Worm (Caenorhabditis elegans): Measurements from ENCODE around the gene pho-8.

The pho-8 gene

DNA sequence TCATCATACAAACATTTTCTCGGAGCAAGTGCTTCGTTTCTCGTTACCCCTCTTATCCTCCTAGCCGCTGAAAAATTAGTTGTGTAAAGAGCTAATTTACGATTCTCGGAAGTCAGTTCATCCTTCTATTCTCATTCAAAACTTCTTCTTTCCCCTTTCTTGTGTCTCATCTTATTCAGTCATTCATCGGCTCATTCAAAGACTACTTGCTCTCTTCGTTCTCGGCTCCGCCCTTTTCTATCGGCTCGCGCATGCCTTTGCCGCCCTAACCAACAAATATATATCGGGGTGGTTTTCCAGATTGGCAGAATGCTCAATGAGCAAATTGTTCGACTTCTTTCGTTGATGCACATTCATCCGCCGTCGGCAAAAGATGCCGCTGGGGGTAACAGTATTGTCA lies 27.0 kb downstream of the pho-8 start, which contains the start of gene R13H4.5 (continued):
- TF ChIP-seq B0261.1 (tag; optimal IDR thresholded peaks at IDR 0.05), result no peak
- no peak for TF ChIP-seq Y56A3A.18 (GFP tag; IDR thresholded peaks at IDR 0.05)
- no peak for TF ChIP-seq pbrm-1 (GFP tag; IDR thresholded peaks at IDR 0.05)
- TF ChIP-seq hmg-20 (GFP tag; IDR thresholded peaks at IDR 0.05), result no peak
- no peak for TF ChIP-seq F23B12.7 (tag; optimal IDR thresholded peaks at IDR 0.05; ENCODE audit: insufficient read depth)

DNA sequence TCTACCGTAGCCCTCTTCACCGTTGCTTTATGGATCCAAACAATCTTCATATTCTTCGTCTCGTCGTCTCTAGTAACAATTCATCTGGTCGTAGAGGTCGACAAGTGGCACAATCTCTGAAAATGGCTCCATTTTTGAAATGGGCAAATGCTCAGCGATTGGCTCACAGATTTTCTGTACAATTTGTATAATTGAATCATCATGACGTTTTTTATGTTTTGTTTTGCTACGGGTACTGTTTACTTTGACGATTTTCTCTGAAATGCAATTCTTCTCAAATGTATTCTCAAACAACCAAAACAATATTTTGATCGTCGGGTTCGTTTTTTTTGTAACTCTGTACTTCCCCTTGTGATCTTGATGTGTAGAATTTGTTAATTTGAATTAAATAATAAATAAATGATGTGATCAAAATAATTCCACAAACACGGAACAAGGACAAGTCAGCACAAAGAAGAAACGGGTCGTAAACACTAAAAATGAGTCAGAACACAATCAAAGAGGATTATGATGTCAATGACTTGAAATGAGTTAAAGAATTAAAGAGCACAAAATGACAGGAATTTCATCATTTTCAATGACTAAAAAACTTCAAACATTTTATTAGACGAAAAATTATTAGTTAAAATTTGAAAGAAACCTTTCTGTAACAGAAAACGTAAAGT lies 28.6 kb downstream of the pho-8 start:
- TF ChIP-seq unc-62 (GFP tag; optimal IDR thresholded peaks at IDR 0.05) (peak; percentile 44), nhr-80 (tag; optimal IDR thresholded peaks at IDR 0.05) (peak; percentile 19), Y56A3A.18 (GFP tag; IDR thresholded peaks at IDR 0.05) (no peak)

DNA sequence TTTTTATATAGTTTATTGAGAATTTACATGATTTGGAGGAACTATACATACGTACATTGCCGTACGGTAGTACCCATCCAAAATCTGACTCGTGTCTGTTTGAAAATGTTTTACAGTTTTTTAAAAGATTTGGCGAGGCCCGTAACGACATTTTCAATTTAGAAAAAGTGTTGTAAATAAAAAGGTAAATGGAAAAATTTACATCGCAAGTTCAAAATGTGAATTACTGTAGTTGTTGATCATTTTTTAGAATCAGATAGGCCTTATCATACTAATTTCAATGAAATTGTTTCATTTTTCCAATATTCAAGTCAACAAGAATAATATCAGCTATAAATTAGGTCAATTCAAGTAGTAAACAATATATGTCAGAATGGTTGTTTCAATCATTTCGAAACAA lies 29.4 kb downstream of the pho-8 start, which contains the start of gene R13H4.6:
TSS of gene R13H4.6 (plus strand) at position 301 of the 400 bp plus-strand sequence.
- TF ChIP-seq let-607 (tag; optimal IDR thresholded peaks at IDR 0.05) (no peak), F10E7.11 (tag; optimal IDR thresholded peaks at IDR 0.05) (no peak), bed-1 (GFP tag; IDR thresholded peaks at IDR 0.05) (no peak), dpl-1 (GFP tag; optimal IDR thresholded peaks at IDR 0.05) (no peak), hmg-20 (GFP tag; IDR thresholded peaks at IDR 0.05) (no peak)

DNA sequence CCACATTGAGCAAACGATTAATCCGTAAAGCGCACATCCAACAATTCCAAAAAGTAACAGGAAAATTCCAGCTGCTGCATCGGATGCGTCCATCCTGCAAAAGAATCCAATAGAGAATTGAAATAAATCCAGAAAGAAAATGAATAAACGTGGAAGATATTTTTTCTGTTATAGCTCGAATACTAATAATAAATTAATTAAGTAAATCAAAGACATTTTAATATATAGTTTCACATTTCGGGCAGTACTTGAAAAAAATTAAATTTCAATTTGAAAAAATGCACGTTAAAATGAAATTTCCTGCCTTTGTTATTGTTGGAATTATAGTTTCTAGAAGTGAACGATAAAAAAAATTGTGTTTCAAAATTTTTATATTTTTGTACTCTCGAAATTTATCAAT lies 34.7 kb downstream of the pho-8 start, which contains the start of gene R13H4.7:
TSS of gene R13H4.7 (minus strand) at position 101 of the 400 bp plus-strand sequence.
- TF ChIP-seq bed-1 (GFP tag; IDR thresholded peaks at IDR 0.05), result no peak
- TF ChIP-seq ceh-79 (tag; optimal IDR thresholded peaks at IDR 0.05), result no peak
- TF ChIP-seq F10E7.11 (tag; optimal IDR thresholded peaks at IDR 0.05), result no peak
- no peak for TF ChIP-seq sptf-2 (GFP tag; optimal IDR thresholded peaks at IDR 0.05)
- TF ChIP-seq F55B11.4 (tag; optimal IDR thresholded peaks at IDR 0.05; ENCODE audit: borderline replicate concordance, insufficient read depth), result no peak
- no peak for TF ChIP-seq ets-4 (GFP tag; optimal IDR thresholded peaks at IDR 0.05)

DNA sequence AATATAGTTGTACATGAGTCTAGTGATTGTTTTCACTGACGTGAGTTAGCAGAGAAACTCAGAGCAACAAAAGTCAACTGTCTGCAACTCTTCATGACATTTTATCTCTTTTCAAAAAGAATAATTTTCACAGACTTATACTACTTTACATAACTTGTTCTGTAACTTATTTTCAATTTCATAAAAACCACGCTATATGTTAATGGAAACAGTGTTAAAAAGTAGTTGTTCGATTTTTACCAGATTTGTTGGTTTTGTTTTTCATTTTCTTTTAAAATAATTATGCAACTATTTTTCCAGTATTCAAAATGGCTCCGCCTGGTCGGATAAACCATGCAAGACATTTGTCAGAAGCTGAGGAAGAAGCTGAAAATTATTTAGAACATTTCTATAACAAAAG lies 41.6 kb downstream of the pho-8 start, which contains the start of gene sulp-4:
TSS of gene sulp-4 (plus strand) at position 301 of the 400 bp plus-strand sequence.
- no peak for TF ChIP-seq attf-5 (GFP tag; optimal IDR thresholded peaks at IDR 0.05)
- no peak for TF ChIP-seq gei-17 (GFP tag; optimal IDR thresholded peaks at IDR 0.05)
- TF ChIP-seq sptf-2 (GFP tag; optimal IDR thresholded peaks at IDR 0.05), result no peak
- TF ChIP-seq tbp1 (GFP tag; optimal IDR thresholded peaks at IDR 0.05), result no peak
- TF ChIP-seq efl-1 (GFP tag; optimal IDR thresholded peaks at IDR 0.05), result no peak
- no peak for TF ChIP-seq B0035.1 (tag; optimal IDR thresholded peaks at IDR 0.05)
- TF ChIP-seq nhr-179 (tag; optimal IDR thresholded peaks at IDR 0.05), result no peak
- no peak for TF ChIP-seq repo-1 (tag; optimal IDR thresholded peaks at IDR 0.05)
- no peak for TF ChIP-seq unc-62 (GFP tag; optimal IDR thresholded peaks at IDR 0.05)
- TF ChIP-seq ceh-58 (GFP tag; IDR thresholded peaks at IDR 0.05), result no peak
- no peak for TF ChIP-seq Y67H2A.10 (GFP tag; conservative IDR thresholded peaks at IDR 0.05)
- TF ChIP-seq nhr-90 (tag; optimal IDR thresholded peaks at IDR 0.05), result no peak
- TF ChIP-seq hmg-20 (GFP tag; IDR thresholded peaks at IDR 0.05), result no peak
- TF ChIP-seq ccch-3 (GFP tag; optimal IDR thresholded peaks at IDR 0.05), result no peak

DNA sequence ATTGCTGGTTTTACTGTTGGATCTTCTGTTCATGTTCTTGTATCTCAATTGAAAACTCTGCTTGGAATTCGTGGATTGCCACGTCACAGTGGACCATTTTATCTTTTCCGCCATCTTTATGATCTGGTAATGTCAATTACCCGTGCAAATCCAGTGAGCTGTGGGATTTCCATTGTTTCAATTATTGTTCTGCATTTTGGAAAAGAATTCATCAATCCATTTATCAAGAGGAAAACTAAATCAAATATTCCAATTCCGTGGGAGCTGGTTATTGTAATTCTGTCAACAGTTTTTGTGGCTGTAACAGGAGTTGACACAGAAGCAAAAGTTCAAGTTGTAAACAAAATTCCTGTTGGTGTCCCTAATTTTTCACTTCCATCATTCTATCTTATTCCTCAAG lies 43.2 kb downstream of the pho-8 start:
- TF ChIP-seq nhr-80 (tag; optimal IDR thresholded peaks at IDR 0.05), result no peak
- TF ChIP-seq ama-1 (optimal IDR thresholded peaks at IDR 0.05), result no peak
- TF ChIP-seq ama-1 (GFP tag; optimal IDR thresholded peaks at IDR 0.05), result no peak
- no peak for TF ChIP-seq lin-35 (GFP tag; optimal IDR thresholded peaks at IDR 0.05)
- TF ChIP-seq hmg-20 (GFP tag; IDR thresholded peaks at IDR 0.05), result no peak
- TF ChIP-seq nhr-27 (tag; optimal IDR thresholded peaks at IDR 0.05), result no peak
- no peak for TF ChIP-seq aptf-2 (GFP tag; conservative IDR thresholded peaks at IDR 0.05)
- TF ChIP-seq atf-7 (tag; optimal IDR thresholded peaks at IDR 0.05), result no peak
- TF ChIP-seq nhr-120 (GFP tag; IDR thresholded peaks at IDR 0.05), result no peak
- no peak for TF ChIP-seq bed-1 (GFP tag; IDR thresholded peaks at IDR 0.05)
- no peak for TF ChIP-seq F55B11.4 (tag; optimal IDR thresholded peaks at IDR 0.05; ENCODE audit: borderline replicate concordance, insufficient read depth)
- no peak for TF ChIP-seq hlh-12 (tag; optimal IDR thresholded peaks at IDR 0.05)
- TF ChIP-seq ztf-25 (GFP tag; IDR thresholded peaks at IDR 0.05), result no peak
- no peak for TF ChIP-seq C06A6.2 (GFP tag; conservative IDR thresholded peaks at IDR 0.05)
- TF ChIP-seq Y53G8AR.9 (GFP tag; conservative IDR thresholded peaks at IDR 0.05), result no peak
- TF ChIP-seq sptf-2 (GFP tag; optimal IDR thresholded peaks at IDR 0.05), result no peak
- no peak for TF ChIP-seq egl-18 (GFP tag; IDR thresholded peaks at IDR 0.05)
- TF ChIP-seq ekl-4 (GFP tag; IDR thresholded peaks at IDR 0.05), result no peak
